Worm (Caenorhabditis elegans) whole organism, L1 larva: ENCODE data around the gene sri-74.
"Not testable (repeated sequence)": the region's sequence is repeated elsewhere in the genome, so short reads cannot be mapped to it uniquely, and the experiment has no call there.

Experiments used
- F16B12.6 ChIP-seq: fragments of 150-350 bp; optimal IDR thresholded peaks from 2 replicates; lab custom pipeline; 2014; ENCODE audit warnings: missing biosample characterization, missing genetic modification characterization
- ceh-82 ChIP-seq, 3 experiments: fragments of 150-350 bp in 1 of 3; sonication (generic microtip) in 2 of 3; optimal IDR thresholded peaks; 2 replicates each; lab custom pipeline; 2014 to 2017; ENCODE audit warnings: missing biosample characterization in 3 of 3, missing genetic modification characterization in 3 of 3
- fkh-8 ChIP-seq: sonication (generic microtip); optimal IDR thresholded peaks from 2 replicates; lab custom pipeline; 2016; ENCODE audit warnings: mild to moderate bottlenecking, missing genetic modification characterization, missing compliant biosample characterization
- fos-1 ChIP-seq: fragments of 150-350 bp; optimal IDR thresholded peaks from 2 replicates; lab custom pipeline; 2014; ENCODE audit warnings: missing biosample characterization, missing genetic modification characterization
- snu-23 ChIP-seq: sonication (generic microtip); optimal IDR thresholded peaks from 2 replicates; lab custom pipeline; 2016; ENCODE audit warnings: missing genetic modification characterization, missing compliant biosample characterization

- TF ChIP-seq F16B12.6 (tag; lab: Kevin White, UChicago); fos-1 (tag; lab: Kevin White, UChicago); snu-23 (GFP tag; lab: Kevin White, UChicago); ceh-82 (tag; optimal IDR thresholded peaks at IDR 0.05; lab: Kevin White, UChicago); fkh-8 (tag; lab: Kevin White, UChicago): not testable (repeated sequence)
These were observed 17.2 kb upstream of the sri-74 start, which contains the start of gene F33H12.1 for ce11 chrII:2600176-2600575.
